Fruit fly (Drosophila melanogaster) whole organism, adult: ENCODE data around the gene CG6966.

Experiments
- CG1620 ChIP-seq: fragments of 200-800 bp; sonication (Bioruptor generic); optimal IDR thresholded peaks from 2 replicates; lab custom pipeline; 2016; ENCODE audit warnings: missing biosample characterization, missing genetic modification characterization
- CG7101 ChIP-seq: fragments of 200-800 bp; sonication (Bioruptor generic); optimal IDR thresholded peaks from 2 replicates; lab custom pipeline; 2018; ENCODE audit warnings: missing biosample characterization, mild to moderate bottlenecking, missing genetic modification characterization, moderate library complexity
- Crg-1 ChIP-seq: fragments of 200-800 bp; sonication (Bioruptor generic); optimal IDR thresholded peaks from 2 replicates; lab custom pipeline; 2016; ENCODE audit warnings: missing biosample characterization, missing genetic modification characterization
- bab1 ChIP-seq: fragments of 200-800 bp; sonication (Bioruptor generic); optimal IDR thresholded peaks from 3 replicates; lab custom pipeline; 2019; ENCODE audit warnings: missing biosample characterization, mild to moderate bottlenecking, missing genetic modification characterization, moderate library complexity
- cnc ChIP-seq, 2 experiments: fragments of >200 bp; optimal IDR thresholded peaks; 2 replicates each; lab custom pipeline; 2017

DNA sequence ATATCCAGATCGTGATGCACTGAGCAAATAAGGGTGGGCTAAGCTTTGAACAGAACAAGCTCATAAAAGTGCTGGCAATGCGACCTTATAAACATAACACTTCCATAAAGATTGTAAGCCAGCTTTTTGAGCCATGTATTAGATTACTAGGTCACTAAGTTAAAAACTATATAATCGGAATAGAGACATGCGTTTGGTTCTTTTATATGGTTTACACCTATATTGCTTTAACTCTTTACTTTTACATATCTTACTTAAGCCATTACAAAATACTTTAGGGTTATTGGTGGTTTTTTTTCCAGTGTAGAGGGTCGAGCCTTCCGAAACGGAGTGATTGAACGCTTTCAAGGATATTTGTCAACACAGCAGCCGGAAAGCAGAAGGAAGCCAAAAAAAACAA is 3.1 kb downstream of the CG6966 start:
- TF ChIP-seq cnc (optimal IDR thresholded peaks at IDR 0.05; lab: Kevin White, UChicago) = no peak
- no peak for TF ChIP-seq CG7101
- TF ChIP-seq bab1 (GFP tag; lab: Kevin White, UChicago) = no peak
- no peak for TF ChIP-seq Crg-1 (GFP tag; lab: Kevin White, UChicago)
- no peak for TF ChIP-seq CG1620 (GFP tag; lab: Kevin White, UChicago)
